Worm (Caenorhabditis elegans) whole organism, L3 larva: ENCODE data around the gene octr-1.

Source experiments
- aly-2 ChIP-seq: fragments of 150-350 bp; optimal IDR thresholded peaks from 2 replicates; lab custom pipeline; 2014; ENCODE audit warnings: missing biosample characterization, missing genetic modification characterization
- ama-1 ChIP-seq: fragments of 150-350 bp; optimal IDR thresholded peaks from 2 replicates; lab custom pipeline; 2018
- egl-27 ChIP-seq: sonication (generic microtip); optimal IDR thresholded peaks from 4 replicates; lab custom pipeline; 2017; ENCODE audit warnings: missing biosample characterization, missing genetic modification reagents, missing genetic modification characterization
- pqm-1 ChIP-seq: fragments of 150-350 bp; optimal IDR thresholded peaks from 2 replicates; lab custom pipeline; 2017; ENCODE audit warnings: missing biosample characterization, missing genetic modification characterization, inconsistent platforms

- no peak for TF ChIP-seq egl-27 (tag; lab: Kevin White, UChicago)
- TF ChIP-seq pqm-1, result no peak
- no peak for TF ChIP-seq aly-2 (tag; lab: Kevin White, UChicago)
- no peak for TF ChIP-seq ama-1 (lab: Kevin White, UChicago)
Measured at ce11 chrX:5605049-5605448, 6.0 kb downstream of the octr-1 start.
